Worm (Caenorhabditis elegans): ENCODE results near the gene unc-60.
A peak's percentile ranks its signal among the peaks of the same experiment; 100 is the strongest.

Gene unc-60

ce11 chrV:1471078-1471969, 3.6 kb upstream of the unc-60 start:
- TF ChIP-seq pqm-1 (tag; optimal IDR thresholded peaks at IDR 0.05) (peak; percentile 24), elt-1 (tag; optimal IDR thresholded peaks at IDR 0.05) (peak; percentile 30), nfya-1 (tag; optimal IDR thresholded peaks at IDR 0.05; ENCODE audit: insufficient read depth) (peak; percentile 81), elt-3 (tag; optimal IDR thresholded peaks at IDR 0.05) (no peak), egl-27 (tag; optimal IDR thresholded peaks at IDR 0.05) (no peak), snpc-4 (tag; optimal IDR thresholded peaks at IDR 0.05) (peak; percentile 10), nhr-43 (tag; optimal IDR thresholded peaks at IDR 0.05; ENCODE audit: poor library complexity, severe bottlenecking) (peak; percentile 43), ceh-82 (tag; optimal IDR thresholded peaks at IDR 0.05) (no peak), zag-1 (tag; optimal IDR thresholded peaks at IDR 0.05) (no peak), mml-1 (tag; optimal IDR thresholded peaks at IDR 0.05) (no peak), jun-1 (tag; optimal IDR thresholded peaks at IDR 0.05) (no peak), ceh-28 (tag; optimal IDR thresholded peaks at IDR 0.05) (peak; percentile 48), lin-39 (tag; optimal IDR thresholded peaks at IDR 0.05) (peak; percentile 35), pha-4 (tag; optimal IDR thresholded peaks at IDR 0.05) (peak; percentile 74), nhr-28 (tag; optimal IDR thresholded peaks at IDR 0.05) (no peak), nhr-23 (tag; optimal IDR thresholded peaks at IDR 0.05) (peak; percentile 83), ceh-16 (tag; optimal IDR thresholded peaks at IDR 0.05) (no peak), fos-1 (tag; optimal IDR thresholded peaks at IDR 0.05) (no peak), skn-1 (tag; optimal IDR thresholded peaks at IDR 0.05) (peak; percentile 95), elt-2 (tag; optimal IDR thresholded peaks at IDR 0.05) (peak; percentile 27), lin-15B (tag; optimal IDR thresholded peaks at IDR 0.05) (peak; percentile 86), fkh-10 (GFP tag; optimal IDR thresholded peaks at IDR 0.05) (peak; percentile 35), nhr-25 (tag; optimal IDR thresholded peaks at IDR 0.05) (no peak), tbx-2 (tag; optimal IDR thresholded peaks at IDR 0.05) (no peak), mdl-1 (tag; optimal IDR thresholded peaks at IDR 0.05) (no peak), R02D3.7 (tag; optimal IDR thresholded peaks at IDR 0.05) (no peak), ZK546.5 (tag; optimal IDR thresholded peaks at IDR 0.05) (no peak), egl-5 (tag; optimal IDR thresholded peaks at IDR 0.05) (peak; percentile 62), fkh-2 (tag; optimal IDR thresholded peaks at IDR 0.05) (peak; percentile 9), nhr-237 (tag; optimal IDR thresholded peaks at IDR 0.05) (no peak)

- TF ChIP-seq ceh-16 (tag; optimal IDR thresholded peaks at IDR 0.05) = no peak
- no peak for TF ChIP-seq ama-1 (optimal IDR thresholded peaks at IDR 0.05)
- TF ChIP-seq mml-1 (tag; optimal IDR thresholded peaks at IDR 0.05) = no peak
- TF ChIP-seq pha-4 (tag; optimal IDR thresholded peaks at IDR 0.05) = no peak
- TF ChIP-seq fkh-2 (tag; optimal IDR thresholded peaks at IDR 0.05) = no peak
- TF ChIP-seq daf-12 (tag; optimal IDR thresholded peaks at IDR 0.05) = no peak
- no peak for TF ChIP-seq nfya-1 (tag; optimal IDR thresholded peaks at IDR 0.05; ENCODE audit: insufficient read depth)
- TF ChIP-seq eor-1 (tag; optimal IDR thresholded peaks at IDR 0.05) = no peak
- TF ChIP-seq elt-1 (tag; optimal IDR thresholded peaks at IDR 0.05) = no peak
- no peak for TF ChIP-seq elt-2 (tag; optimal IDR thresholded peaks at IDR 0.05)
- no peak for TF ChIP-seq ztf-4 (tag; optimal IDR thresholded peaks at IDR 0.05)
- no peak for TF ChIP-seq jun-1 (tag; optimal IDR thresholded peaks at IDR 0.05)
- TF ChIP-seq nhr-12 (tag; optimal IDR thresholded peaks at IDR 0.05) = no peak
- no peak for TF ChIP-seq snpc-4 (tag; optimal IDR thresholded peaks at IDR 0.05)
- no peak for TF ChIP-seq ceh-28 (tag; optimal IDR thresholded peaks at IDR 0.05)
- TF ChIP-seq lin-15B (tag; optimal IDR thresholded peaks at IDR 0.05) = no peak
- TF ChIP-seq skn-1 (tag; optimal IDR thresholded peaks at IDR 0.05) = no peak
- no peak for TF ChIP-seq egl-5 (tag; optimal IDR thresholded peaks at IDR 0.05)
These were observed 2.9 kb upstream of the unc-60 start for ce11 chrV:1471977-1472376.

ce11 chrV:1472569-1472968, 2.3 kb upstream of the unc-60 start:
- TF ChIP-seq daf-12 (tag; optimal IDR thresholded peaks at IDR 0.05) (no peak), unc-62 (GFP tag; optimal IDR thresholded peaks at IDR 0.05) (no peak), nhr-25 (tag; optimal IDR thresholded peaks at IDR 0.05) (peak; percentile 57), lin-39 (tag; optimal IDR thresholded peaks at IDR 0.05) (peak; percentile 7), egl-27 (tag; optimal IDR thresholded peaks at IDR 0.05) (no peak)
